Worm (Caenorhabditis elegans) whole organism, L1 larva: ENCODE measurements around the gene F58G1.3.
A peak's percentile ranks its signal among the peaks of the same experiment; 100 is the strongest.

Experiments used
- aha-1 ChIP-seq: fragments of 150-350 bp; optimal IDR thresholded peaks from 2 replicates; lab custom pipeline; 2014; ENCODE audit warnings: missing biosample characterization, missing genetic modification characterization
- ceh-63 ChIP-seq: fragments of 200-800 bp; sonication (Bioruptor generic); optimal IDR thresholded peaks from 2 replicates; lab custom pipeline; 2018; ENCODE audit warnings: mild to moderate bottlenecking, missing genetic modification characterization, missing compliant biosample characterization
- ceh-90 ChIP-seq: sonication (generic microtip); optimal IDR thresholded peaks from 2 replicates; lab custom pipeline; 2016; ENCODE audit warnings: missing genetic modification characterization, missing compliant biosample characterization
- ces-1 ChIP-seq: fragments of 150-350 bp; optimal IDR thresholded peaks from 2 replicates; lab custom pipeline; 2014; ENCODE audit warnings: missing biosample characterization, missing genetic modification reagents, missing genetic modification characterization
- dpl-1 ChIP-seq, 3 experiments: fragments of 150-350 bp in 2 of 3; sonication (generic microtip) in 1 of 3; optimal IDR thresholded peaks; 2 replicates each; lab custom pipeline; 2014 to 2017; ENCODE audit warnings: missing biosample characterization in 3 of 3, missing genetic modification characterization in 3 of 3, missing genetic modification reagents in 3 of 3
- efl-1 ChIP-seq, 4 experiments: fragments of 150-350 bp; optimal IDR thresholded peaks in 3 of 4; peaks in 1 of 4; 1 replicate in 1 of 4; 2 replicates in 3 of 4; lab custom pipeline; 2014; ENCODE audit warnings: missing biosample characterization in 2 of 4, missing genetic modification characterization in 2 of 4, missing genetic modification reagents in 2 of 4
- elt-2 ChIP-seq: sonication (generic microtip); optimal IDR thresholded peaks from 2 replicates; lab custom pipeline; 2016; ENCODE audit warnings: missing genetic modification characterization, mild to moderate bottlenecking, inconsistent platforms, missing compliant biosample characterization, missing genetic modification reagents
- ets-5 ChIP-seq: fragments of 200-800 bp; sonication (Bioruptor generic); IDR thresholded peaks from 2 replicates; pipeline ENCODE4 v1.3.6; 2022; ENCODE audit warnings: missing genetic modification characterization, missing compliant biosample characterization
- fkh-10 ChIP-seq: sonication (generic microtip); optimal IDR thresholded peaks from 2 replicates; lab custom pipeline; 2017; ENCODE audit warnings: missing biosample characterization, missing genetic modification reagents, missing genetic modification characterization
- fkh-4 ChIP-seq: sonication (generic microtip); optimal IDR thresholded peaks from 2 replicates; lab custom pipeline; 2016; ENCODE audit warnings: missing compliant biosample characterization, missing genetic modification characterization, borderline replicate concordance
- fos-1 ChIP-seq: fragments of 150-350 bp; optimal IDR thresholded peaks from 2 replicates; lab custom pipeline; 2014; ENCODE audit warnings: missing biosample characterization, missing genetic modification characterization
- grh-1 ChIP-seq: fragments of 200-800 bp; sonication (Bioruptor generic); IDR thresholded peaks from 2 replicates; pipeline ENCODE4 v1.3.6; 2022; ENCODE audit warnings: missing genetic modification reagents, missing genetic modification characterization, missing compliant biosample characterization
- hlh-17 ChIP-seq: fragments of 200-800 bp; sonication (Bioruptor generic); optimal IDR thresholded peaks from 2 replicates; lab custom pipeline; 2018; ENCODE audit warnings: missing genetic modification characterization, mild to moderate bottlenecking, missing compliant biosample characterization, moderate library complexity, borderline replicate concordance
- irx-1 ChIP-seq: sonication (generic microtip); optimal IDR thresholded peaks from 2 replicates; lab custom pipeline; 2016; ENCODE audit warnings: missing genetic modification characterization, missing compliant biosample characterization
- isw-1 ChIP-seq: fragments of 200-800 bp; sonication (Bioruptor generic); IDR thresholded peaks from 2 replicates; pipeline ENCODE4 v1.3.6; 2022; ENCODE audit warnings: missing genetic modification characterization, missing compliant biosample characterization
- jun-1 ChIP-seq: fragments of 150-350 bp; optimal IDR thresholded peaks from 2 replicates; lab custom pipeline; 2014; ENCODE audit warnings: missing biosample characterization, missing genetic modification reagents, missing genetic modification characterization
- lin-13 ChIP-seq: fragments of 150-350 bp; optimal IDR thresholded peaks from 2 replicates; lab custom pipeline; 2014; ENCODE audit warnings: missing biosample characterization, missing genetic modification reagents, missing genetic modification characterization
- lin-35 ChIP-seq, 2 experiments: fragments of 150-350 bp; optimal IDR thresholded peaks; 2 replicates each; lab custom pipeline; 2014; ENCODE audit warnings: missing biosample characterization in 2 of 2, missing genetic modification characterization in 2 of 2, missing genetic modification reagents in 2 of 2
- lir-3 ChIP-seq: sonication (generic microtip); optimal IDR thresholded peaks from 2 replicates; lab custom pipeline; 2016; ENCODE audit warnings: mild to moderate bottlenecking, missing genetic modification characterization, moderate library complexity, missing compliant biosample characterization; ENCODE audit not compliant: poor library complexity
- lsy-2 ChIP-seq, 2 experiments: fragments of 150-350 bp; optimal IDR thresholded peaks; 2 replicates each; lab custom pipeline; 2014; ENCODE audit warnings: missing biosample characterization in 2 of 2, missing genetic modification characterization in 2 of 2
- mdl-1 ChIP-seq, 2 experiments: fragments of 150-350 bp; optimal IDR thresholded peaks; 2 replicates each; lab custom pipeline; 2014 to 2017; ENCODE audit warnings: missing biosample characterization in 2 of 2, missing genetic modification characterization in 2 of 2, inconsistent platforms in 1 of 2
- mef-2 ChIP-seq: fragments of 150-350 bp; optimal IDR thresholded peaks from 2 replicates; lab custom pipeline; 2014; ENCODE audit warnings: missing biosample characterization, missing genetic modification characterization
- mep-1 ChIP-seq: fragments of 150-350 bp; optimal IDR thresholded peaks from 2 replicates; lab custom pipeline; 2014; ENCODE audit warnings: missing biosample characterization, missing genetic modification characterization
- nhr-12 ChIP-seq: sonication (generic microtip); optimal IDR thresholded peaks from 2 replicates; lab custom pipeline; 2017; ENCODE audit warnings: missing biosample characterization, missing genetic modification characterization
- nhr-19 ChIP-seq: fragments of 200-800 bp; sonication (Bioruptor generic); conservative IDR thresholded peaks from 2 replicates; pipeline ENCODE4 v1.3.6; 2022; ENCODE audit warnings: missing genetic modification characterization, missing compliant biosample characterization
- nhr-237 ChIP-seq: fragments of 150-350 bp; optimal IDR thresholded peaks from 2 replicates; lab custom pipeline; 2014; ENCODE audit warnings: missing biosample characterization, missing genetic modification characterization
- nhr-28 ChIP-seq: fragments of 150-350 bp; optimal IDR thresholded peaks from 2 replicates; lab custom pipeline; 2014; ENCODE audit warnings: missing biosample characterization, missing genetic modification characterization
- nhr-76 ChIP-seq: sonication (generic microtip); optimal IDR thresholded peaks from 2 replicates; lab custom pipeline; 2017; ENCODE audit warnings: missing biosample characterization, missing genetic modification characterization
- nhr-85 ChIP-seq: sonication (generic microtip); peaks from one replicate; lab custom pipeline; 2016; ENCODE audit warnings: missing genetic modification characterization, inconsistent platforms, missing compliant biosample characterization
- nhr-90 ChIP-seq: sonication (generic microtip); optimal IDR thresholded peaks from 2 replicates; lab custom pipeline; 2016; ENCODE audit warnings: mild to moderate bottlenecking, missing genetic modification characterization, missing compliant biosample characterization; ENCODE audit not compliant: poor library complexity
- pag-3 ChIP-seq: sonication (generic microtip); optimal IDR thresholded peaks from 2 replicates; lab custom pipeline; 2017; ENCODE audit warnings: missing genetic modification characterization, mild to moderate bottlenecking, missing compliant biosample characterization, antibody characterized with exemption, borderline replicate concordance; ENCODE audit not compliant: insufficient read depth
- pax-3 ChIP-seq: fragments of 200-800 bp; sonication (Bioruptor generic); optimal IDR thresholded peaks from 2 replicates; lab custom pipeline; 2018; ENCODE audit warnings: mild to moderate bottlenecking, missing genetic modification characterization, moderate library complexity, missing compliant biosample characterization
- pqm-1 ChIP-seq: sonication (generic microtip); optimal IDR thresholded peaks from 3 replicates; lab custom pipeline; 2017; ENCODE audit warnings: missing biosample characterization, missing genetic modification characterization
- skn-1 ChIP-seq: fragments of 150-350 bp; optimal IDR thresholded peaks from 2 replicates; lab custom pipeline; 2014; ENCODE audit warnings: missing biosample characterization, missing genetic modification characterization
- sox-4 ChIP-seq: sonication (generic microtip); optimal IDR thresholded peaks from 2 replicates; lab custom pipeline; 2016; ENCODE audit warnings: missing genetic modification characterization, missing compliant biosample characterization
- sup-37 ChIP-seq: fragments of 200-800 bp; sonication (Bioruptor generic); optimal IDR thresholded peaks from 2 replicates; lab custom pipeline; 2018; ENCODE audit warnings: mild to moderate bottlenecking, missing genetic modification characterization, missing compliant biosample characterization
- tlp-1 ChIP-seq: fragments of 150-350 bp; optimal IDR thresholded peaks from 2 replicates; lab custom pipeline; 2014; ENCODE audit warnings: missing biosample characterization, missing genetic modification characterization
- unc-130 ChIP-seq: fragments of 150-350 bp; optimal IDR thresholded peaks from 2 replicates; lab custom pipeline; 2017; ENCODE audit warnings: missing biosample characterization, missing genetic modification characterization, inconsistent platforms
- vab-15 ChIP-seq: sonication (generic microtip); optimal IDR thresholded peaks from 2 replicates; lab custom pipeline; 2017; ENCODE audit warnings: missing genotype, mild to moderate bottlenecking, missing genetic modification characterization, missing compliant biosample characterization
- xbp-1 ChIP-seq: sonication (generic microtip); optimal IDR thresholded peaks from 2 replicates; lab custom pipeline; 2016; ENCODE audit warnings: missing genetic modification characterization, missing compliant biosample characterization
- ztf-11 ChIP-seq, 2 experiments: sonication (generic microtip); optimal IDR thresholded peaks; 2 replicates each; lab custom pipeline; 2016 to 2017; ENCODE audit warnings: missing genetic modification characterization in 2 of 2, missing biosample characterization in 1 of 2, missing compliant biosample characterization in 1 of 2

The F58G1.3 gene

DNA sequence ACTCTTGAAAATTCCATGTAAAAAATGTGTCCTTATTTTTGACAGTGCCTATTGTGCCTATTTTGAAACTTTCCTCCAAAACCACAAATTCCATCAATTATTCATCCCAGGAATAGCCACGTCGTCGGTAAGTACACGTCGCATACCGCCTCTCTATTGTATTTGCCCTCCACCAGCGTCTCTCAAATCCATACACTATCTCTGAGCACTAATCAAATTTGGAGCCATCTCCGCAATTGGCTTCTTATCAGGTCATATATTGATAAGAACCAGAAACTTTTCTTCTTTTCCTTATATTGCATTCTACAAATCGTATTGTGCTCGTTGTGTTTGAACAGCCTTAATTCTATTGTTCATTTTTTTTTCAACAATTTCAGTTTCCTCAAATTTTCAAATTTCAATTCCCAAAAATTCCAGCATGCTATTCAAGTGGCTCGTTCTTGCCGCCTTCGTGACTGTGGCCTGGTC lies 3.3 kb upstream of the F58G1.3 start, which contains the start of gene dct-18:
Gene dct-18, plus strand, starts transcription at position 418 of the 468 bp plus-strand sequence.
- TF ChIP-seq grh-1 (GFP tag; lab: Robert Waterston, UW) (no peak), irx-1 (no peak), xbp-1 (peak; percentile 46), nhr-76 (no peak), fkh-4 (tag; lab: Kevin White, UChicago) (no peak), hlh-17 (GFP tag; lab: Kevin White, UChicago) (no peak), unc-130 (no peak), nhr-237 (no peak), lin-35 (GFP tag; optimal IDR thresholded peaks at IDR 0.05; lab: Kevin White, UChicago) (peak in 1 of 2 experiments; percentile 24), fos-1 (no peak), vab-15 (tag; lab: Kevin White, UChicago) (no peak), mef-2 (no peak), tlp-1 (tag; lab: Kevin White, UChicago) (no peak), ceh-63 (no peak), mep-1 (tag; lab: Kevin White, UChicago) (no peak), aha-1 (tag; lab: Kevin White, UChicago) (no peak), pqm-1 (tag; lab: Kevin White, UChicago) (peak; percentile 3), ces-1 (GFP tag; lab: Kevin White, UChicago) (no peak), dpl-1 (GFP tag; optimal IDR thresholded peaks at IDR 0.05; lab: Kevin White, UChicago) (no peak), lin-13 (GFP tag; lab: Kevin White, UChicago) (no peak), sox-4 (tag; lab: Kevin White, UChicago) (no peak), sup-37 (GFP tag; lab: Kevin White, UChicago) (no peak), efl-1 (optimal IDR thresholded peaks at IDR 0.05; lab: Kevin White, UChicago) (no peak), efl-1 (GFP tag; optimal IDR thresholded peaks at IDR 0.05 in 1 of 2; lab: Kevin White, UChicago) (peak in 1 of 2 experiments; percentile 56), nhr-85 (tag; lab: Kevin White, UChicago) (no peak), nhr-28 (tag; lab: Kevin White, UChicago) (no peak), nhr-19 (no peak), isw-1 (no peak), nhr-12 (tag; lab: Kevin White, UChicago) (no peak), lsy-2 (tag; optimal IDR thresholded peaks at IDR 0.05; lab: Kevin White, UChicago) (no peak), lir-3 (no peak), elt-2 (tag; lab: Kevin White, UChicago) (peak; percentile 69)
- TF ChIP-seq, all 84 proteins: peak for 5

DNA sequence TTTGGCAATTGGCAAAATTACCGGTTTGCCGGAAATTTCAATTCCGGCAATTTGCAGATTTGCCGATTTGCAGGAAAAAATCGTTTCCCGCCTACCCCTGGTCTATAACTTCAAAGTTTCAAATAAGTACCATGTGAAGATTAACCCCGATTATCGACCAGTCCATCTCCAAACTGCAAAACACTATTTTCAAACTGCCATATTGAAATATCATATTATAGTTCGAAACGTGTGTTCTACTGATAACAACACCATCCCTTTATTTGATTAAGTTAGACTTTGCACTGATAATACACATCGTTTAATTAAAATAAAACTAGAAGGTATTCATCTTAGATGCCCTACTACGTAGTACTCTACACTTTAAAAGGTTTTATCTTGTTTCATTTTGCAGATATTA lies 2.0 kb upstream of the F58G1.3 start:
- no peak for TF ChIP-seq efl-1 (optimal IDR thresholded peaks at IDR 0.05; lab: Kevin White, UChicago)
- TF ChIP-seq efl-1 (GFP tag; optimal IDR thresholded peaks at IDR 0.05 in 1 of 2; lab: Kevin White, UChicago) = peak in 1 of 2 experiments; percentile 49
- no peak for TF ChIP-seq lsy-2 (tag; optimal IDR thresholded peaks at IDR 0.05; lab: Kevin White, UChicago)

DNA sequence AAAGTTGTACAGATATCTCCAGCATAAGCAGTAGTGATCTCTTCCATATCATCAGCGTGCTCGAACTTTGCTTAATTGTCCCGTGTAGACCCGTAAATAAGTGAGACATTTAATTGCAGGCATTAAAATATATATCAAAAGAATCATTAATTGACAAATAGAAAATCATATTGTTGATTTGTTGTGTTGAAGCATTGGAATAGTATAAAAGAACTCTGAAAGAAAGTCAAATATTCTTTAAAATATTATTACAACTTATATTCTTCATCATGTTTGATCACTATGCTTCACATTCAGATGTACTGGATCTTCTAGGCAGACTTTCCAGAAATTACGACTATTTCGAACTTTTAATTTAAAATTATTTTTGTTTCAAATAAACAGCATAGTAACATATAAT lies 2.6 kb downstream of the F58G1.3 start, which contains the start of gene F58G1.8:
Gene F58G1.8, minus strand, starts transcription at position 101 of the 400 bp plus-strand sequence.
- no peak for TF ChIP-seq ets-5 (GFP tag; lab: Robert Waterston, UW)
- no peak for TF ChIP-seq nhr-19
- no peak for TF ChIP-seq ztf-11 (tag; optimal IDR thresholded peaks at IDR 0.05; lab: Kevin White, UChicago)
- TF ChIP-seq pax-3 (tag; lab: Kevin White, UChicago) = no peak
- TF ChIP-seq mdl-1 (tag; optimal IDR thresholded peaks at IDR 0.05; lab: Kevin White, UChicago) = no peak
- TF ChIP-seq pag-3 (tag; lab: Kevin White, UChicago) = no peak
- TF ChIP-seq fkh-10 (GFP tag; lab: Kevin White, UChicago) = no peak
- TF ChIP-seq hlh-17 (GFP tag; lab: Kevin White, UChicago) = no peak
- TF ChIP-seq nhr-90 (tag; lab: Kevin White, UChicago) = no peak
- TF ChIP-seq jun-1 (tag; lab: Kevin White, UChicago) = no peak
- no peak for TF ChIP-seq skn-1 (tag; lab: Kevin White, UChicago)
- TF ChIP-seq mef-2 = no peak
- TF ChIP-seq ceh-90 (tag; lab: Kevin White, UChicago) = no peak
- TF ChIP-seq, all 84 proteins: peak for 0
